Worm (Caenorhabditis elegans): ENCODE data around the gene hxk-3.

Gene hxk-3

DNA sequence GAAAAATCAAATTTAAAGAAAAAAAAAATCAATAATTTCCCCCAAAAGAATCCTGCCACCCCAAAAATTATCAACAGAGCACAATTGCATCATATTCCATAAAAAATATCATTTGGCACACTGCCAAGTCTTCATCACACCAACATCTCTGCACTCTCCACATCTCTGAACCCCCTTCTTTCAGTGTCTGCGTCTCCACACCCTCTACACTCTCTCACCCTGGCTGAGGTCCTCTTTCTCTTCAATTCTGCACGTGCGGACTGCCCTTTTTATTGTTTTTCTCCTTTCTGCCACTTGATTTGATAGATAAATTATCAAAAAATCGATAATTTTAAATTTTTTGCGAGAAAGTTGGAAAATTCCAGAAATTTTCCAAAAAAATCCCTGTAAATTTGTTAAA lies at the start of gene hxk-3:
Gene hxk-3, plus strand, starts transcription at position 179 of the 400 bp plus-strand sequence.
- TF ChIP-seq php-3 (GFP tag; IDR thresholded peaks at IDR 0.05) (peak; percentile 59; the same call in 1 of the 2 replicates), daf-16 (GFP tag; optimal IDR thresholded peaks at IDR 0.05) (peak in 1 of 2 experiments; percentile 47), daf-16 (tag; optimal IDR thresholded peaks at IDR 0.05) (peak; percentile 48), lim-7 (GFP tag; IDR thresholded peaks at IDR 0.05) (no peak), ceh-32 (tag; optimal IDR thresholded peaks at IDR 0.05; ENCODE audit: poor library complexity) (no peak), ZK337.2 (GFP tag; IDR thresholded peaks at IDR 0.05) (no peak), zfp-2 (tag; optimal IDR thresholded peaks at IDR 0.05) (no peak), cey-2 (tag; optimal IDR thresholded peaks at IDR 0.05; ENCODE audit: borderline replicate concordance, insufficient read depth) (no peak), Y5F2A.4 (GFP tag; optimal IDR thresholded peaks at IDR 0.05) (no peak), pha-4 (GFP tag; IDR thresholded peaks at IDR 0.05) (no peak), pha-4 (tag; optimal IDR thresholded peaks at IDR 0.05) (no peak), unc-62 (GFP tag; optimal IDR thresholded peaks at IDR 0.05 in 1 of 2) (peak in 1 of 2 experiments; percentile 73), unc-62 (tag; optimal IDR thresholded peaks at IDR 0.05) (no peak), zfp-3 (GFP tag; conservative IDR thresholded peaks at IDR 0.05) (no peak), F26F4.8 (GFP tag; conservative IDR thresholded peaks at IDR 0.05) (no peak), fkh-10 (GFP tag; optimal IDR thresholded peaks at IDR 0.05) (peak; percentile 31), mxl-3 (GFP tag; optimal IDR thresholded peaks at IDR 0.05) (peak; percentile 60), vab-7 (GFP tag; IDR thresholded peaks at IDR 0.05) (no peak), aha-1 (tag) (peak; percentile 98), hif-1 (tag; optimal IDR thresholded peaks at IDR 0.05) (peak; percentile 28 to 96), T26A8.4 (GFP tag; IDR thresholded peaks at IDR 0.05) (peak; percentile 12; the same call in 1 of the 2 replicates), hlh-30 (tag; optimal IDR thresholded peaks at IDR 0.05; ENCODE audit: insufficient read depth) (peak; percentile 89), lin-38 (GFP tag; IDR thresholded peaks at IDR 0.05) (peak; percentile 72), nhr-48 (tag; optimal IDR thresholded peaks at IDR 0.05) (peak; percentile 48), skn-1 (tag; optimal IDR thresholded peaks at IDR 0.05) (no peak), lsy-2 (tag; optimal IDR thresholded peaks at IDR 0.05) (peak in 1 of 2 experiments; percentile 79), ztf-7 (tag; optimal IDR thresholded peaks at IDR 0.05) (peak; percentile 44), madf-5 (GFP tag; IDR thresholded peaks at IDR 0.05) (no peak), F10B5.3 (tag; optimal IDR thresholded peaks at IDR 0.05) (no peak), nhr-28 (tag; optimal IDR thresholded peaks at IDR 0.05) (peak; percentile 19), mep-1 (tag; optimal IDR thresholded peaks at IDR 0.05) (peak; percentile 77), lin-13 (GFP tag; optimal IDR thresholded peaks at IDR 0.05) (peak; percentile 44), F49E8.2 (tag; optimal IDR thresholded peaks at IDR 0.05; ENCODE audit: borderline replicate concordance) (no peak), rbr-2 (tag; optimal IDR thresholded peaks at IDR 0.05) (peak; percentile 65), tra-1 (GFP tag; IDR thresholded peaks at IDR 0.05) (0 out of 2 replicates have a peak, but pooled peaks have one; percentile 30), zip-11 (GFP tag; IDR thresholded peaks at IDR 0.05) (no peak), aly-2 (tag; optimal IDR thresholded peaks at IDR 0.05) (no peak), hmg-1.1 (GFP tag; IDR thresholded peaks at IDR 0.05) (peak; percentile 82), zip-2 (tag; optimal IDR thresholded peaks at IDR 0.05) (no peak), Y75B8A.6 (GFP tag; IDR thresholded peaks at IDR 0.05) (no peak), dve-1 (tag; optimal IDR thresholded peaks at IDR 0.05; ENCODE audit: insufficient read depth) (peak; percentile 80), tag-97 (GFP tag; IDR thresholded peaks at IDR 0.05) (no peak), nhr-6 (tag; optimal IDR thresholded peaks at IDR 0.05) (peak; percentile 77), egl-27 (tag; optimal IDR thresholded peaks at IDR 0.05) (no peak), mdt-29 (GFP tag; IDR thresholded peaks at IDR 0.05) (no peak), dmd-6 (GFP tag; IDR thresholded peaks at IDR 0.05) (peak; percentile 50), ceh-28 (tag; optimal IDR thresholded peaks at IDR 0.05) (peak; percentile 23), Y48G9A.11 (GFP tag; IDR thresholded peaks at IDR 0.05) (no peak), duxl-1 (tag; optimal IDR thresholded peaks at IDR 0.05; ENCODE audit: poor library complexity) (no peak), spr-1 (tag; optimal IDR thresholded peaks at IDR 0.05) (peak; percentile 2), nhr-42 (GFP tag; IDR thresholded peaks at IDR 0.05) (0 out of 2 replicates have a peak, but pooled peaks have one; percentile 15)

All from whole organism, L4 larva.